Worm (Caenorhabditis elegans): ENCODE results near the gene acc-1.

The acc-1 gene

DNA sequence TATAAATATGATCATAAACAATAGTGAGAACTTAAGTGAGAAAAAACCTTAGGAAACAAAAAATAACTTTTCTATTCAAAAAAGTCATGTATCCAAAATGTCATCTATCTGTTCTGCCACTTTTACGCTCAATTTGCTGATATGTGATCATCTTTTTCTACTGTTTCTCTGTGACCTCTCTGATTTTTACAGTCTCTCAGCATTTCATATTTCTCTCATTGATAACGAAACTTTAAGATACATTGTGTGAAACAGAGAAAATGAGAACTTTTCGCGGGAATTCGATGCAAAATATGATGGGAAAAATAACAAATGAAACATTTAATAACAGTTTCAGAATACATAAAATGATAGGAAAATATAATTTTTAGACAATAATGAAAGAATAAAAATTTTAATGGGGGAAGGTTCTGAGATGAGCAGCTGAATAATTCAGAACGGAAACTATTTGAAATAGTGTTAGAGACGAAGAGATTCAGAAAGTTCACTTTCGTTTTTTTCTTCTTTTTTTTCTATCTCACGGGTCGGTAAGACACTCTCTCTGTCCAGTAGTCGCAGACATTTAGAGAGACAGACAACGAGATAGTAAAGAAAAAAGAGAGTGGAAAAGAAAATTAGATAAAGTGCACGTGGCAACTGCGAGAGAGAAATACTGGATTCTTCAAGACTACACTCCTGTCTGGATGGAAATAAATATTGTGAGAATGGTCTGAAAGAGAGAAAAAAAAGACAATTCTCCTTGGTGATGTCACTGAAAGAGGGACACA, 19.6 kb downstream of the acc-1 start:
- TF ChIP-seq nhr-129 (tag; optimal IDR thresholded peaks at IDR 0.05) = peak; percentile 72
- no peak for TF ChIP-seq dmd-4 (tag; optimal IDR thresholded peaks at IDR 0.05)
- peak; percentile 67 for TF ChIP-seq nhr-21 (tag; optimal IDR thresholded peaks at IDR 0.05)
- TF ChIP-seq lin-13 (GFP tag; optimal IDR thresholded peaks at IDR 0.05) = peak; percentile 32
- TF ChIP-seq sem-4 (tag; optimal IDR thresholded peaks at IDR 0.05) = peak; percentile 19
- no peak for TF ChIP-seq peb-1 (tag; optimal IDR thresholded peaks at IDR 0.05)
- peak; percentile 89 for TF ChIP-seq C34F6.9 (tag; optimal IDR thresholded peaks at IDR 0.05)
- no peak for TF ChIP-seq ceh-82 (tag; optimal IDR thresholded peaks at IDR 0.05)
- peak; percentile 43 for TF ChIP-seq snpc-4 (tag; optimal IDR thresholded peaks at IDR 0.05)
- TF ChIP-seq elt-3 (tag; optimal IDR thresholded peaks at IDR 0.05) = no peak
- TF ChIP-seq ama-1 (optimal IDR thresholded peaks at IDR 0.05) = no peak
- no peak for TF ChIP-seq ztf-11 (tag; optimal IDR thresholded peaks at IDR 0.05)
- peak; percentile 14 to 79 for TF ChIP-seq lsy-2 (tag; optimal IDR thresholded peaks at IDR 0.05)
- TF ChIP-seq blmp-1 (tag; optimal IDR thresholded peaks at IDR 0.05; ENCODE audit: insufficient read depth) = peak; percentile 92
- peak; percentile 85 for TF ChIP-seq F13H6.1 (tag; optimal IDR thresholded peaks at IDR 0.05)
- TF ChIP-seq unc-55 (GFP tag; optimal IDR thresholded peaks at IDR 0.05) = peak; percentile 73
- no peak for TF ChIP-seq nhr-11 (tag; optimal IDR thresholded peaks at IDR 0.05)
- no peak for TF ChIP-seq nhr-77 (tag; optimal IDR thresholded peaks at IDR 0.05)
- TF ChIP-seq fos-1 (tag; optimal IDR thresholded peaks at IDR 0.05) = peak; percentile 51
- TF ChIP-seq aly-2 (tag; optimal IDR thresholded peaks at IDR 0.05) = no peak
- TF ChIP-seq sma-9 (GFP tag; optimal IDR thresholded peaks at IDR 0.05) = peak; percentile 94
- no peak for TF ChIP-seq sma-9 (tag; optimal IDR thresholded peaks at IDR 0.05)
- TF ChIP-seq skn-1 (tag; optimal IDR thresholded peaks at IDR 0.05) = no peak
- TF ChIP-seq mbf-1 (tag; optimal IDR thresholded peaks at IDR 0.05) = no peak
- TF ChIP-seq ceh-16 (tag; optimal IDR thresholded peaks at IDR 0.05) = no peak
- TF ChIP-seq mab-5 (tag; optimal IDR thresholded peaks at IDR 0.05) = peak; percentile 3
- peak; percentile 53 for TF ChIP-seq nhr-6 (tag; optimal IDR thresholded peaks at IDR 0.05)
- no peak for TF ChIP-seq elt-1 (tag; optimal IDR thresholded peaks at IDR 0.05)
- peak; percentile 51 for TF ChIP-seq zag-1 (tag; optimal IDR thresholded peaks at IDR 0.05)
- TF ChIP-seq mdl-1 (tag; optimal IDR thresholded peaks at IDR 0.05) = peak; percentile 92 to 99
- TF ChIP-seq crh-2 (tag; optimal IDR thresholded peaks at IDR 0.05) = peak; percentile 96
- TF ChIP-seq egl-27 (tag; optimal IDR thresholded peaks at IDR 0.05) = peak; percentile 69
- no peak for TF ChIP-seq R02D3.7 (tag; optimal IDR thresholded peaks at IDR 0.05)
- TF ChIP-seq nhr-25 (tag; optimal IDR thresholded peaks at IDR 0.05) = no peak
- TF ChIP-seq sma-3 (GFP tag; optimal IDR thresholded peaks at IDR 0.05) = peak; percentile 49

DNA sequence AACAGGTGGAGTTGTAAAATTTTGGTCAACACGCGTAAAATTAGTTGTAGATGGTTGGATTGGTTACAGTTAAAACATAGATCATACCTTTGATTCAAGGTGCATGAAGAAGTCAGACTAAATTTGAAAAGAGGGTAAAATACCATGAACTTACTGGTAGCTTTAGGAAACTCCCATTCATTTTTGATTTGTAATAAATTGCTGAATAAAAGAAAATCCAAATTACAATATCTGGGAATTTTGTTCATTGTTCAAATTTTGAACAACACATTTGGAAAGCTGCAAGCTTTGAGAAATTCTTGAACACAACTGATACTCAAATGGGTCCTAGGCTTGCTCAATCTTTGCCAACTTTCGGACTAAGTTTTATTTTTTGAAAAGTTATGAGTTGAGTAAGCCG, 20.2 kb downstream of the acc-1 start:
- TF ChIP-seq sem-4 (tag; optimal IDR thresholded peaks at IDR 0.05) (no peak), mbf-1 (tag; optimal IDR thresholded peaks at IDR 0.05) (no peak), unc-62 (GFP tag; optimal IDR thresholded peaks at IDR 0.05) (no peak), nhr-6 (tag; optimal IDR thresholded peaks at IDR 0.05) (no peak), nhr-23 (tag; optimal IDR thresholded peaks at IDR 0.05) (no peak), C34F6.9 (tag; optimal IDR thresholded peaks at IDR 0.05) (no peak), skn-1 (tag; optimal IDR thresholded peaks at IDR 0.05) (no peak)

DNA sequence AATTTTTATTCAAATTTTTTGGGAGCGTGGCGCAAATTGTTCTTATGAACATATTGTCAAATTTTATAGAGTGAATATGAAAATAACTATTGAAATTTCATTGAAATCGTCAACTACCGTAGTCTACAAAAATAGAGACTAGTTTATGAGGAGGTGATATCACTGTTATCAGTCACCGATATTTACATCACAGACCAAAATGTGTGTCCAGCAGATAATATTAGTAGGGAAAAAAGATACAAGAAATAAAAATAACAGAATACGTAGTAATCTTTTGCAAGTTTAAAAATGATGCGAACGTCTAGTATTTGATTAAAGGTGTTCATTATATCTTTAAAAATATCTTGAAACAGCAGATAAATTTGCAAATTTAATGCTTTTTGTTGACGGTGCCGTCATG, 21.4 kb downstream of the acc-1 start:
- TF ChIP-seq lin-13 (GFP tag; optimal IDR thresholded peaks at IDR 0.05) (no peak), unc-39 (tag; optimal IDR thresholded peaks at IDR 0.05) (no peak), nhr-10 (tag; optimal IDR thresholded peaks at IDR 0.05) (no peak), ceh-16 (tag; optimal IDR thresholded peaks at IDR 0.05) (no peak), ztf-4 (tag; optimal IDR thresholded peaks at IDR 0.05) (no peak), blmp-1 (tag; optimal IDR thresholded peaks at IDR 0.05; ENCODE audit: insufficient read depth) (no peak), nhr-6 (tag; optimal IDR thresholded peaks at IDR 0.05) (no peak), sem-4 (tag; optimal IDR thresholded peaks at IDR 0.05) (no peak), F13H6.1 (tag; optimal IDR thresholded peaks at IDR 0.05) (no peak), skn-1 (tag; optimal IDR thresholded peaks at IDR 0.05) (no peak), nhr-11 (tag; optimal IDR thresholded peaks at IDR 0.05) (no peak), Y55F3AM.14 (GFP tag; optimal IDR thresholded peaks at IDR 0.05) (no peak)

Measured in whole organism, L2 larva.